Fruit fly (Drosophila melanogaster): Measurements from ENCODE around the gene CG5397.

Gene CG5397

dm6 chr2L:1207432-1207831, 32.4 kb upstream of the CG5397 start (continued):
- no peak for TF ChIP-seq hkb (optimal IDR thresholded peaks at IDR 0.05)
- TF ChIP-seq hkb (GFP tag; IDR thresholded peaks at IDR 0.05) = peak; percentile 75
- no peak for TF ChIP-seq Lhr (GFP tag; optimal IDR thresholded peaks at IDR 0.05)
- TF ChIP-seq CG11696 (GFP tag; IDR thresholded peaks at IDR 0.05) = peak; percentile 58; the same call in 1 of the 2 replicates
- no peak for TF ChIP-seq CG4282 (GFP tag; optimal IDR thresholded peaks at IDR 0.05)
- TF ChIP-seq Usf (GFP tag; optimal IDR thresholded peaks at IDR 0.05) = no peak
- TF ChIP-seq gt (GFP tag; IDR thresholded peaks at IDR 0.05) = no peak
- TF ChIP-seq CG8281 (tag; optimal IDR thresholded peaks at IDR 0.05) = no peak
- TF ChIP-seq Camta (GFP tag; optimal IDR thresholded peaks at IDR 0.05) = no peak
- TF ChIP-seq bcd (GFP tag; optimal IDR thresholded peaks at IDR 0.05) = peak; percentile 38
- no peak for TF ChIP-seq CG3163 (GFP tag; optimal IDR thresholded peaks at IDR 0.05)
- no peak for TF ChIP-seq tup (GFP tag; optimal IDR thresholded peaks at IDR 0.05)
- peak; percentile 16 for TF ChIP-seq CG12071 (GFP tag; optimal IDR thresholded peaks at IDR 0.05)
- TF ChIP-seq pum (GFP tag; optimal IDR thresholded peaks at IDR 0.05) = no peak
- TF ChIP-seq ems (GFP tag; optimal IDR thresholded peaks at IDR 0.05) = no peak
- peak; percentile 10 for TF ChIP-seq Dad (GFP tag; optimal IDR thresholded peaks at IDR 0.05)
- 0 out of 3 replicates have a peak, but pooled peaks have one; percentile 25 for TF ChIP-seq CG11560 (tag; IDR thresholded peaks at IDR 0.05)
- peak; percentile 28; the same call in 1 of the 2 replicates for TF ChIP-seq CG6272 (GFP tag; IDR thresholded peaks at IDR 0.05)
- TF ChIP-seq fru (optimal IDR thresholded peaks at IDR 0.05) = no peak
- TF ChIP-seq seq (GFP tag; IDR thresholded peaks at IDR 0.05) = peak; percentile 64
- no peak for TF ChIP-seq CG8388 (GFP tag; optimal IDR thresholded peaks at IDR 0.05)
- TF ChIP-seq MBD-R2 (GFP tag; IDR thresholded peaks at IDR 0.05) = peak; percentile 38; the same call in 1 of the 2 replicates
- TF ChIP-seq CG34422 (GFP tag; IDR thresholded peaks at IDR 0.05) = peak; percentile 13; the same call in 1 of the 3 replicates
- TF ChIP-seq pnt (GFP tag; optimal IDR thresholded peaks at IDR 0.05) = no peak
- peak; percentile 81 for TF ChIP-seq Hand (GFP tag; optimal IDR thresholded peaks at IDR 0.05)
- TF ChIP-seq Spps (tag; optimal IDR thresholded peaks at IDR 0.05) = no peak
- TF ChIP-seq eve (GFP tag; optimal IDR thresholded peaks at IDR 0.05) = peak in 1 of 2 experiments; percentile 67
- no peak for TF ChIP-seq sim (GFP tag; IDR thresholded peaks at IDR 0.05)
- no peak for TF ChIP-seq MESR4 (GFP tag; optimal IDR thresholded peaks at IDR 0.05)
- TF ChIP-seq Scr (GFP tag; IDR thresholded peaks at IDR 0.05; ENCODE audit: partially characterized antibody) = no peak
- TF ChIP-seq toy (GFP tag; IDR thresholded peaks at IDR 0.05) = peak; percentile 41; the same call in 1 of the 2 replicates
- no peak for TF ChIP-seq Hr78 (GFP tag; optimal IDR thresholded peaks at IDR 0.05)
- TF ChIP-seq h (optimal IDR thresholded peaks at IDR 0.05) = no peak
- peak; percentile 12 for TF ChIP-seq phol (tag; optimal IDR thresholded peaks at IDR 0.05)
- no peak for TF ChIP-seq Asciz (GFP tag; optimal IDR thresholded peaks at IDR 0.05)
- TF ChIP-seq CG14441 (GFP tag; IDR thresholded peaks at IDR 0.05) = peak; percentile 72
- TF ChIP-seq CG9437 (GFP tag; optimal IDR thresholded peaks at IDR 0.05) = peak; percentile 24
- peak; percentile 21 for TF ChIP-seq D19A (tag; optimal IDR thresholded peaks at IDR 0.05)
- peak; percentile 75 for TF ChIP-seq so (GFP tag; IDR thresholded peaks at IDR 0.05)
- TF ChIP-seq CG14965 (GFP tag; optimal IDR thresholded peaks at IDR 0.05; ENCODE audit: borderline replicate concordance) = no peak
- peak; percentile 62 for TF ChIP-seq wdn (GFP tag; IDR thresholded peaks at IDR 0.05)
- 0 out of 2 replicates have a peak, but pooled peaks have one; percentile 21 for TF ChIP-seq CG11085 (GFP tag; IDR thresholded peaks at IDR 0.05)
- TF ChIP-seq Bteb2 (GFP tag; optimal IDR thresholded peaks at IDR 0.05) = no peak
- peak; percentile 32 for TF ChIP-seq ap (GFP tag; IDR thresholded peaks at IDR 0.05)
- no peak for TF ChIP-seq Max (GFP tag; optimal IDR thresholded peaks at IDR 0.05)
- TF ChIP-seq CG6254 (GFP tag; optimal IDR thresholded peaks at IDR 0.05) = no peak
- no peak for TF ChIP-seq CG31365 (tag; optimal IDR thresholded peaks at IDR 0.05)
- 0 out of 2 replicates have a peak, but pooled peaks have one; percentile 13 for TF ChIP-seq ara (GFP tag; IDR thresholded peaks at IDR 0.05)
- no peak for TF ChIP-seq corto (GFP tag; optimal IDR thresholded peaks at IDR 0.05)
- TF ChIP-seq CG6654 (GFP tag; optimal IDR thresholded peaks at IDR 0.05) = no peak
- no peak for TF ChIP-seq CG17568 (GFP tag; optimal IDR thresholded peaks at IDR 0.05)
- TF ChIP-seq Med (GFP tag) = peak; percentile 82
